Worm (Caenorhabditis elegans): ENCODE results near the gene htz-1.

ce11 chrIV:4429901-4430300, 16.1 kb upstream of the htz-1 start, which contains the start of the genes str-185 and R08C7.5:
- TF ChIP-seq ztf-29 (GFP tag; IDR thresholded peaks at IDR 0.05), result no peak
- no peak for TF ChIP-seq ztf-23 (GFP tag; IDR thresholded peaks at IDR 0.05)
- no peak for TF ChIP-seq klf-2 (GFP tag; conservative IDR thresholded peaks at IDR 0.05)
- no peak for TF ChIP-seq tab-1 (GFP tag; IDR thresholded peaks at IDR 0.05)
- TF ChIP-seq flt-1 (GFP tag; IDR thresholded peaks at IDR 0.05), result no peak
